Worm (Caenorhabditis elegans): ENCODE results near the gene acly-1.
A peak's percentile ranks its signal among the peaks of the same experiment; 100 is the strongest.
"Not testable (repeated sequence)": the region's sequence is repeated elsewhere in the genome, so short reads cannot be mapped to it uniquely, and the experiment has no call there.

The acly-1 gene

ce11 chrX:1479190-1479589, at the start of gene acly-1:
Gene acly-1 (plus strand): TSS chrX:1479542.
- TF ChIP-seq F13C5.2 (tag; optimal IDR thresholded peaks at IDR 0.05) (no peak), ceh-13 (GFP tag; optimal IDR thresholded peaks at IDR 0.05) (no peak), hmg-4 (GFP tag; optimal IDR thresholded peaks at IDR 0.05) (no peak), ama-1 (optimal IDR thresholded peaks at IDR 0.05) (no peak), aly-1 (tag; optimal IDR thresholded peaks at IDR 0.05) (no peak), ets-7 (tag; optimal IDR thresholded peaks at IDR 0.05) (no peak), scrt-1 (GFP tag; IDR thresholded peaks at IDR 0.05) (no peak), tra-4 (tag; optimal IDR thresholded peaks at IDR 0.05) (no peak), ceh-36 (tag; optimal IDR thresholded peaks at IDR 0.05) (no peak)

ce11 chrX:1430707-1431106, 48.6 kb upstream of the acly-1 start, which contains the start of gene F19G12.1:
Gene F19G12.1 (plus strand): TSS chrX:1431007.
- TF ChIP-seq F13C5.2 (tag; optimal IDR thresholded peaks at IDR 0.05); tbx-11 (GFP tag; IDR thresholded peaks at IDR 0.05); tbx-37 (GFP tag; conservative IDR thresholded peaks at IDR 0.05): not testable (repeated sequence)

- TF ChIP-seq scrt-1 (GFP tag; IDR thresholded peaks at IDR 0.05) (no peak), hmbx-1 (tag; optimal IDR thresholded peaks at IDR 0.05) (no peak), sea-1 (GFP tag; conservative IDR thresholded peaks at IDR 0.05) (no peak), pes-1 (GFP tag; IDR thresholded peaks at IDR 0.05) (no peak), ama-1 (optimal IDR thresholded peaks at IDR 0.05) (no peak), tbx-37 (GFP tag; conservative IDR thresholded peaks at IDR 0.05) (no peak), F13C5.2 (tag; optimal IDR thresholded peaks at IDR 0.05) (no peak)
Measured at ce11 chrX:1437097-1437496, 42.2 kb upstream of the acly-1 start.

- TF ChIP-seq ceh-13 (GFP tag; optimal IDR thresholded peaks at IDR 0.05) (no peak), tra-4 (tag; optimal IDR thresholded peaks at IDR 0.05) (no peak), scrt-1 (GFP tag; IDR thresholded peaks at IDR 0.05) (no peak), flt-1 (GFP tag; IDR thresholded peaks at IDR 0.05) (no peak), tbx-37 (GFP tag; conservative IDR thresholded peaks at IDR 0.05) (no peak), ets-7 (tag; optimal IDR thresholded peaks at IDR 0.05) (no peak), ama-1 (optimal IDR thresholded peaks at IDR 0.05) (no peak), F13C5.2 (tag; optimal IDR thresholded peaks at IDR 0.05) (no peak)
Measured at ce11 chrX:1438925-1439324, 40.4 kb upstream of the acly-1 start.

ce11 chrX:1440161-1440560, 39.2 kb upstream of the acly-1 start, which contains the start of gene sedl-1:
Gene sedl-1 (minus strand): TSS chrX:1440261.
- TF ChIP-seq aly-1 (tag; optimal IDR thresholded peaks at IDR 0.05) (no peak), hmbx-1 (tag; optimal IDR thresholded peaks at IDR 0.05) (no peak), scrt-1 (GFP tag; IDR thresholded peaks at IDR 0.05) (no peak), hnd-1 (tag; optimal IDR thresholded peaks at IDR 0.05) (no peak), ama-1 (optimal IDR thresholded peaks at IDR 0.05) (no peak), F13C5.2 (tag; optimal IDR thresholded peaks at IDR 0.05) (no peak), tbx-11 (GFP tag; IDR thresholded peaks at IDR 0.05) (no peak), sea-1 (GFP tag; conservative IDR thresholded peaks at IDR 0.05) (no peak)

- no peak for TF ChIP-seq hmg-4 (GFP tag; optimal IDR thresholded peaks at IDR 0.05)
- TF ChIP-seq pes-1 (GFP tag; IDR thresholded peaks at IDR 0.05), result no peak
- TF ChIP-seq ets-7 (tag; optimal IDR thresholded peaks at IDR 0.05), result no peak
- TF ChIP-seq ama-1 (optimal IDR thresholded peaks at IDR 0.05), result no peak
- no peak for TF ChIP-seq sea-1 (GFP tag; conservative IDR thresholded peaks at IDR 0.05)
- no peak for TF ChIP-seq hmbx-1 (tag; optimal IDR thresholded peaks at IDR 0.05)
- TF ChIP-seq tbx-37 (GFP tag; conservative IDR thresholded peaks at IDR 0.05), result no peak
- no peak for TF ChIP-seq aly-1 (tag; optimal IDR thresholded peaks at IDR 0.05)
- no peak for TF ChIP-seq ceh-36 (tag; optimal IDR thresholded peaks at IDR 0.05)
- no peak for TF ChIP-seq tra-4 (tag; optimal IDR thresholded peaks at IDR 0.05)
- no peak for TF ChIP-seq F13C5.2 (tag; optimal IDR thresholded peaks at IDR 0.05)
- TF ChIP-seq B0310.2 (tag; optimal IDR thresholded peaks at IDR 0.05), result no peak
- TF ChIP-seq tbx-11 (GFP tag; IDR thresholded peaks at IDR 0.05), result no peak
- TF ChIP-seq flt-1 (GFP tag; IDR thresholded peaks at IDR 0.05), result no peak
- TF ChIP-seq ceh-13 (GFP tag; optimal IDR thresholded peaks at IDR 0.05), result no peak
- no peak for TF ChIP-seq hnd-1 (tag; optimal IDR thresholded peaks at IDR 0.05)
- TF ChIP-seq scrt-1 (GFP tag; IDR thresholded peaks at IDR 0.05), result no peak
Measured at ce11 chrX:1441602-1442183, 37.6 kb upstream of the acly-1 start.

- TF ChIP-seq ets-7 (tag; optimal IDR thresholded peaks at IDR 0.05), result no peak
- TF ChIP-seq F13C5.2 (tag; optimal IDR thresholded peaks at IDR 0.05), result peak; percentile 1
- TF ChIP-seq flt-1 (GFP tag; IDR thresholded peaks at IDR 0.05), result no peak
- TF ChIP-seq tbx-37 (GFP tag; conservative IDR thresholded peaks at IDR 0.05), result no peak
Measured at ce11 chrX:1443556-1444243, 35.6 kb upstream of the acly-1 start.

ce11 chrX:1445696-1446095, 33.6 kb upstream of the acly-1 start:
- TF ChIP-seq pes-1 (GFP tag; IDR thresholded peaks at IDR 0.05) (no peak), hmbx-1 (tag; optimal IDR thresholded peaks at IDR 0.05) (no peak), B0310.2 (tag; optimal IDR thresholded peaks at IDR 0.05) (no peak)
